Fruit fly (Drosophila melanogaster) whole organism, embryonic: ENCODE data around the gene apolpp.

Experiments used
- Abd-B ChIP-seq: fragments of 200-800 bp; sonication (Bioruptor generic); optimal IDR thresholded peaks from 2 replicates; lab custom pipeline; 2018; ENCODE audit warnings: missing biosample characterization, mild to moderate bottlenecking, missing genetic modification characterization, moderate library complexity
- Aef1 ChIP-seq: fragments of 200-800 bp; sonication (Bioruptor generic); IDR thresholded peaks from 3 replicates; pipeline ENCODE4 v1.3.6; 2022; ENCODE audit warnings: missing biosample characterization, missing genetic modification characterization
- Awh ChIP-seq: fragments of 200-800 bp; sonication (Bioruptor generic); IDR thresholded peaks from 2 replicates; pipeline ENCODE4, ENCODE4 v1.3.6; 2022; ENCODE audit warnings: missing biosample characterization, missing genetic modification characterization
- CG10543 ChIP-seq: fragments of 200-800 bp; sonication (Bioruptor generic); optimal IDR thresholded peaks from 3 replicates; lab custom pipeline; 2017; ENCODE audit warnings: missing biosample characterization, mild to moderate bottlenecking, missing genetic modification characterization, moderate library complexity
- CG11560 ChIP-seq: fragments of 200-800 bp; sonication (Bioruptor generic); IDR thresholded peaks from 3 replicates; pipeline ENCODE4 v1.3.6; 2022; ENCODE audit warnings: missing biosample characterization, missing genetic modification characterization
- CG12744 ChIP-seq: fragments of 200-800 bp; sonication (Bioruptor generic); optimal IDR thresholded peaks from 2 replicates; lab custom pipeline; 2016; ENCODE audit warnings: missing biosample characterization, missing genetic modification characterization
- CG13123 ChIP-seq: fragments of 200-800 bp; sonication (Bioruptor generic); optimal IDR thresholded peaks from 2 replicates; lab custom pipeline; 2016; ENCODE audit warnings: missing biosample characterization, missing genetic modification characterization
- CG14441 ChIP-seq: fragments of 200-800 bp; sonication (Bioruptor generic); IDR thresholded peaks from 2 replicates; pipeline ENCODE4 v1.3.6; 2022; ENCODE audit warnings: missing biosample characterization, missing genetic modification characterization
- CG15601 ChIP-seq: fragments of 200-800 bp; sonication (Bioruptor generic); optimal IDR thresholded peaks from 3 replicates; lab custom pipeline; 2019; ENCODE audit warnings: missing biosample characterization, mild to moderate bottlenecking, missing genetic modification characterization, moderate library complexity
- CG16815 ChIP-seq: fragments of 200-800 bp; sonication (Bioruptor generic); optimal IDR thresholded peaks from 3 replicates; lab custom pipeline; 2017; ENCODE audit warnings: missing biosample characterization, mild to moderate bottlenecking, missing genetic modification characterization
- CG17568 ChIP-seq: fragments of 200-800 bp; sonication (Bioruptor generic); optimal IDR thresholded peaks from 2 replicates; lab custom pipeline; 2018; ENCODE audit warnings: missing biosample characterization, mild to moderate bottlenecking, missing genetic modification characterization, moderate library complexity
- CG17829 ChIP-seq: fragments of 200-800 bp; optimal IDR thresholded peaks from 2 replicates; lab custom pipeline; 2019; ENCODE audit warnings: missing biosample characterization, mild to moderate bottlenecking, missing genetic modification characterization, moderate library complexity
- CG18011 ChIP-seq: fragments of 200-800 bp; sonication (Bioruptor generic); optimal IDR thresholded peaks from 2 replicates; lab custom pipeline; 2017; ENCODE audit warnings: missing biosample characterization, missing genetic modification characterization, mild to moderate bottlenecking, moderate library complexity, missing genotype
- CG2116 ChIP-seq: fragments of 200-800 bp; sonication (Bioruptor generic); optimal IDR thresholded peaks from 3 replicates; lab custom pipeline; 2018; ENCODE audit warnings: missing biosample characterization, mild to moderate bottlenecking, missing genetic modification characterization
- CG3995 ChIP-seq: fragments of 200-800 bp; sonication (Bioruptor generic); optimal IDR thresholded peaks from 3 replicates; lab custom pipeline; 2016; ENCODE audit warnings: missing biosample characterization, missing genetic modification characterization
- CG4617 ChIP-seq: fragments of 200-800 bp; sonication (Bioruptor generic); optimal IDR thresholded peaks from 3 replicates; lab custom pipeline; 2016; ENCODE audit warnings: missing biosample characterization, missing genetic modification characterization, borderline replicate concordance
- CG6689 ChIP-seq: fragments of 200-800 bp; sonication (Bioruptor generic); IDR thresholded peaks from 2 replicates; pipeline ENCODE4 v1.3.6; 2022; ENCODE audit warnings: missing biosample characterization, missing genetic modification characterization
- CG6765 ChIP-seq: fragments of 200-800 bp; sonication (Bioruptor generic); optimal IDR thresholded peaks from 3 replicates; lab custom pipeline; 2017; ENCODE audit warnings: missing biosample characterization, mild to moderate bottlenecking, missing genetic modification characterization
- CG7372 ChIP-seq: fragments of 200-800 bp; sonication (Bioruptor generic); IDR thresholded peaks from 2 replicates; pipeline ENCODE4 v1.3.6; 2022; ENCODE audit warnings: missing biosample characterization, missing genetic modification characterization
- CG7745 ChIP-seq: fragments of 200-800 bp; sonication (Bioruptor generic); optimal IDR thresholded peaks from 2 replicates; lab custom pipeline; 2018; ENCODE audit warnings: missing biosample characterization, mild to moderate bottlenecking, missing genetic modification characterization, moderate library complexity
- Deaf1 ChIP-seq: fragments of 200-800 bp; optimal IDR thresholded peaks from 3 replicates; lab custom pipeline; 2019; ENCODE audit warnings: missing biosample characterization, mild to moderate bottlenecking, missing genetic modification characterization, moderate library complexity
- Dll ChIP-seq: fragments of 200-800 bp; sonication (Bioruptor generic); IDR thresholded peaks from 4 replicates; pipeline ENCODE4 v1.3.6; 2022; ENCODE audit warnings: missing biosample characterization, missing genetic modification characterization; ENCODE audit not compliant: partially characterized antibody
- Fer1 ChIP-seq: fragments of 200-800 bp; sonication (Bioruptor generic); optimal IDR thresholded peaks from 2 replicates; lab custom pipeline; 2017; ENCODE audit warnings: missing biosample characterization, mild to moderate bottlenecking, missing genetic modification characterization
- Jarid2 ChIP-seq: fragments of 200-800 bp; sonication (Bioruptor generic); optimal IDR thresholded peaks from 3 replicates; lab custom pipeline; 2017; ENCODE audit warnings: mild to moderate bottlenecking, missing biosample characterization, missing genetic modification reagents, missing genetic modification characterization
- Lpt ChIP-seq: fragments of >200 bp; optimal IDR thresholded peaks from 2 replicates; lab custom pipeline; 2018; ENCODE audit warnings: missing biosample characterization, missing genetic modification characterization
- MBD-R2 ChIP-seq: fragments of 200-800 bp; sonication (Bioruptor generic); IDR thresholded peaks from 2 replicates; pipeline ENCODE4 v1.3.6; 2022; ENCODE audit warnings: missing biosample characterization, missing genetic modification characterization
- Mad ChIP-seq: fragments of 200-800 bp; sonication (Bioruptor generic); optimal IDR thresholded peaks from 2 replicates; lab custom pipeline; 2016; ENCODE audit warnings: missing biosample characterization, missing genetic modification characterization
- Myb ChIP-seq: fragments of 200-800 bp; sonication (Bioruptor generic); optimal IDR thresholded peaks from 2 replicates; lab custom pipeline; 2016; ENCODE audit warnings: missing biosample characterization, missing genetic modification characterization
- NC2β ChIP-seq: fragments of 200-800 bp; sonication (Bioruptor generic); optimal IDR thresholded peaks from 2 replicates; lab custom pipeline; 2016; ENCODE audit warnings: missing biosample characterization, missing genetic modification characterization
- Rx ChIP-seq: fragments of 200-800 bp; sonication (Bioruptor generic); IDR thresholded peaks from 2 replicates; pipeline ENCODE4 v1.3.6; 2022; ENCODE audit warnings: missing biosample characterization, missing genetic modification characterization
- YL-1 ChIP-seq: fragments of 200-800 bp; sonication (Bioruptor generic); optimal IDR thresholded peaks from 3 replicates; lab custom pipeline; 2017; ENCODE audit warnings: missing biosample characterization, mild to moderate bottlenecking, missing genetic modification characterization
- cg ChIP-seq: fragments of 200-800 bp; sonication (Bioruptor generic); optimal IDR thresholded peaks from 3 replicates; lab custom pipeline; 2019; ENCODE audit warnings: missing biosample characterization, mild to moderate bottlenecking, missing genetic modification characterization, moderate library complexity
- chn ChIP-seq: fragments of 200-800 bp; sonication (Bioruptor generic); optimal IDR thresholded peaks from 2 replicates; lab custom pipeline; 2016; ENCODE audit warnings: missing biosample characterization, missing genetic modification characterization
- corto ChIP-seq: fragments of 200-800 bp; sonication (Bioruptor generic); optimal IDR thresholded peaks from 2 replicates; lab custom pipeline; 2016; ENCODE audit warnings: missing biosample characterization, mild to moderate bottlenecking, missing genetic modification characterization, moderate library complexity
- gfzf ChIP-seq: fragments of 200-800 bp; sonication (Bioruptor generic); optimal IDR thresholded peaks from 2 replicates; lab custom pipeline; 2016; ENCODE audit warnings: missing biosample characterization, mild to moderate bottlenecking, missing genetic modification characterization, moderate library complexity
- grau ChIP-seq: fragments of 200-800 bp; optimal IDR thresholded peaks from 3 replicates; lab custom pipeline; 2019; ENCODE audit warnings: missing biosample characterization, mild to moderate bottlenecking, missing genetic modification characterization, moderate library complexity
- grn ChIP-seq: fragments of 200-800 bp; sonication (Bioruptor generic); optimal IDR thresholded peaks from 3 replicates; lab custom pipeline; 2017; ENCODE audit warnings: missing biosample characterization, missing genetic modification characterization
- gsb-n ChIP-seq: fragments of 200-800 bp; sonication (Bioruptor generic); optimal IDR thresholded peaks from 3 replicates; lab custom pipeline; 2018; ENCODE audit warnings: missing biosample characterization, mild to moderate bottlenecking, missing genetic modification characterization
- hbn ChIP-seq: fragments of 200-800 bp; sonication (Bioruptor generic); IDR thresholded peaks from 2 replicates; pipeline ENCODE4 v1.3.6; 2022; ENCODE audit warnings: missing biosample characterization, missing genetic modification characterization; ENCODE audit not compliant: partially characterized antibody
- lilli ChIP-seq: fragments of 200-800 bp; sonication (Bioruptor generic); optimal IDR thresholded peaks from 3 replicates; lab custom pipeline; 2016; ENCODE audit warnings: missing biosample characterization, missing genetic modification characterization
- mld ChIP-seq: fragments of 200-800 bp; sonication (Bioruptor generic); IDR thresholded peaks from 3 replicates; pipeline ENCODE4 v1.3.6; 2022; ENCODE audit warnings: missing biosample characterization, missing genetic modification characterization; ENCODE audit not compliant: partially characterized antibody
- psq ChIP-seq: fragments of 200-800 bp; sonication (Bioruptor generic); optimal IDR thresholded peaks from 2 replicates; lab custom pipeline; 2017; ENCODE audit warnings: missing biosample characterization, missing genetic modification characterization
- run ChIP-seq: fragments of 200-800 bp; sonication (Bioruptor generic); optimal IDR thresholded peaks from 3 replicates; lab custom pipeline; 2018; ENCODE audit warnings: missing biosample characterization, mild to moderate bottlenecking, missing genetic modification characterization
- sc ChIP-seq, 3 experiments: fragments of >200 bp in 2 of 3; fragments of 200-800 bp in 1 of 3; sonication (Bioruptor generic) in 1 of 3; optimal IDR thresholded peaks; 2 replicates in 2 of 3; 3 replicates in 1 of 3; lab custom pipeline; 2017; ENCODE audit warnings: mild to moderate bottlenecking in 1 of 3, missing biosample characterization in 1 of 3, missing genetic modification characterization in 1 of 3, missing genetic modification reagents in 1 of 3
- sens ChIP-seq: fragments of 200-800 bp; sonication (Bioruptor generic); peaks from one replicate; lab custom pipeline; 2016; ENCODE audit warnings: missing biosample characterization, missing genetic modification characterization
- sqz ChIP-seq: fragments of 200-800 bp; sonication (Bioruptor generic); optimal IDR thresholded peaks from 3 replicates; lab custom pipeline; 2018; ENCODE audit warnings: missing biosample characterization, mild to moderate bottlenecking, missing genetic modification characterization
- stc ChIP-seq: fragments of 200-800 bp; sonication (Bioruptor generic); IDR thresholded peaks from 2 replicates; pipeline ENCODE4 v1.3.6; 2022; ENCODE audit warnings: missing biosample characterization, missing genetic modification characterization
- tna ChIP-seq: fragments of 200-800 bp; sonication (Bioruptor generic); IDR thresholded peaks from 2 replicates; pipeline ENCODE4 v1.3.6; 2022; ENCODE audit warnings: missing biosample characterization, missing genetic modification characterization; ENCODE audit not compliant: partially characterized antibody
- wdn ChIP-seq: fragments of 200-800 bp; sonication (Bioruptor generic); IDR thresholded peaks from 2 replicates; pipeline ENCODE4 v1.3.6; 2022; ENCODE audit warnings: missing biosample characterization, missing genetic modification characterization

Gene apolpp

dm6 chr4:1026806-1027431, 33.9 kb upstream of the apolpp start, which contains the start of gene PlexA (continued):
- TF ChIP-seq sc (optimal IDR thresholded peaks at IDR 0.05; lab: Kevin White, UChicago) (no peak), sc (GFP tag; optimal IDR thresholded peaks at IDR 0.05; lab: Kevin White, UChicago) (peak; percentile 63), Lpt (GFP tag; lab: Kevin White, UChicago) (no peak), Jarid2 (GFP tag; lab: Kevin White, UChicago) (no peak), CG16815 (GFP tag; lab: Kevin White, UChicago) (peak; percentile 92), CG10543 (GFP tag; lab: Kevin White, UChicago) (peak; percentile 43), lilli (GFP tag; lab: Kevin White, UChicago) (peak; percentile 72), run (tag; lab: Kevin White, UChicago) (no peak), Aef1 (GFP tag; lab: Robert Waterston, UW) (peak; percentile 96), cg (GFP tag; lab: Kevin White, UChicago) (no peak), gfzf (peak; percentile 18), CG15601 (tag; lab: Kevin White, UChicago) (peak; percentile 77), chn (GFP tag; lab: Kevin White, UChicago) (peak; percentile 75), CG3995 (GFP tag; lab: Kevin White, UChicago) (peak; percentile 54), psq (GFP tag; lab: Kevin White, UChicago) (peak; percentile 59), hbn (GFP tag; lab: Robert Waterston, UW) (peak; percentile 60), YL-1 (no peak), Deaf1 (no peak), Rx (no peak), CG2116 (GFP tag; lab: Kevin White, UChicago) (peak; percentile 72), CG11560 (tag; lab: Robert Waterston, UW) (no peak; the same call in 2 of the 3 replicates), CG17568 (GFP tag; lab: Kevin White, UChicago) (no peak), CG14441 (GFP tag; lab: Robert Waterston, UW) (peak; percentile 96), Myb (GFP tag; lab: Kevin White, UChicago) (peak; percentile 20), sqz (no peak), CG6765 (peak; percentile 4), Dll (GFP tag; lab: Robert Waterston, UW) (peak; percentile 70), Mad (GFP tag; lab: Kevin White, UChicago) (peak; percentile 63), CG13123 (GFP tag; lab: Kevin White, UChicago) (peak; percentile 26), CG6689 (GFP tag; lab: Robert Waterston, UW) (peak; percentile 92), CG18011 (GFP tag; lab: Kevin White, UChicago) (peak; percentile 13), tna (GFP tag; lab: Robert Waterston, UW) (peak; percentile 30; the same call in 1 of the 2 replicates), CG12744 (GFP tag; lab: Kevin White, UChicago) (no peak), grau (tag; lab: Kevin White, UChicago) (peak; percentile 89), NC2β (GFP tag; lab: Kevin White, UChicago) (peak; percentile 43), stc (GFP tag; lab: Robert Waterston, UW) (peak; percentile 86), Abd-B (GFP tag; lab: Kevin White, UChicago) (peak; percentile 99), CG7745 (tag; lab: Kevin White, UChicago) (no peak), Fer1 (GFP tag; lab: Kevin White, UChicago) (peak; percentile 13), sens (GFP tag; lab: Kevin White, UChicago) (peak; percentile 88), wdn (GFP tag; lab: Robert Waterston, UW) (peak; percentile 91), mld (peak; percentile 53; the same call in 1 of the 3 replicates), gsb-n (tag; lab: Kevin White, UChicago) (peak; percentile 81), CG4617 (GFP tag; lab: Kevin White, UChicago) (peak; percentile 78), Awh (GFP tag; lab: Robert Waterston, UW) (peak; percentile 94), CG17829 (tag; lab: Kevin White, UChicago) (peak; percentile 87), corto (GFP tag; lab: Kevin White, UChicago) (no peak), CG7372 (GFP tag; lab: Robert Waterston, UW) (peak; percentile 95), grn (GFP tag; lab: Kevin White, UChicago) (no peak), MBD-R2 (peak; percentile 73)
